Fruit fly (Drosophila melanogaster) whole organism, embryonic: Measurements from ENCODE around the gene Ir94h.
A peak's percentile ranks its signal among the peaks of the same experiment; 100 is the strongest.

ENCODE experiments used
- Antp ChIP-seq: fragments of 200-800 bp; sonication (Bioruptor generic); optimal IDR thresholded peaks from 3 replicates; lab custom pipeline; 2016; ENCODE audit warnings: missing biosample characterization, missing genetic modification characterization
- Atf6 ChIP-seq: fragments of 200-800 bp; sonication (Bioruptor generic); IDR thresholded peaks from 2 replicates; pipeline ENCODE4 v1.3.6; 2022; ENCODE audit warnings: missing biosample characterization, missing genetic modification characterization
- Blimp-1 ChIP-seq: fragments of 200-800 bp; sonication (Bioruptor generic); optimal IDR thresholded peaks from 3 replicates; lab custom pipeline; 2018; ENCODE audit warnings: missing biosample characterization, missing genetic modification characterization, mild to moderate bottlenecking, moderate library complexity, missing genetic modification reagents
- CG11247 ChIP-seq: fragments of 200-800 bp; sonication (Bioruptor generic); IDR thresholded peaks from 2 replicates; pipeline ENCODE4 v1.3.6; 2022; ENCODE audit warnings: missing biosample characterization, missing genetic modification characterization
- CG11456 ChIP-seq: fragments of 200-800 bp; sonication (Bioruptor generic); IDR thresholded peaks from 3 replicates; pipeline ENCODE4 v1.3.6; 2022; ENCODE audit warnings: missing biosample characterization, missing genetic modification characterization
- CG11560 ChIP-seq: fragments of 200-800 bp; sonication (Bioruptor generic); IDR thresholded peaks from 3 replicates; pipeline ENCODE4 v1.3.6; 2022; ENCODE audit warnings: missing biosample characterization, missing genetic modification characterization
- CG15011 ChIP-seq: fragments of 200-800 bp; sonication (Bioruptor generic); optimal IDR thresholded peaks from 3 replicates; lab custom pipeline; 2018; ENCODE audit warnings: missing biosample characterization, mild to moderate bottlenecking, missing genetic modification characterization
- CG15696 ChIP-seq: fragments of 200-800 bp; sonication (Bioruptor generic); optimal IDR thresholded peaks from 2 replicates; lab custom pipeline; 2019; ENCODE audit warnings: missing biosample characterization, mild to moderate bottlenecking, missing genetic modification characterization, moderate library complexity
- CG17328 ChIP-seq: fragments of 200-800 bp; sonication (Bioruptor generic); IDR thresholded peaks from 2 replicates; pipeline ENCODE4 v1.3.6; 2022; ENCODE audit warnings: missing biosample characterization, missing genetic modification characterization
- CG18764 ChIP-seq: fragments of 200-800 bp; sonication (Bioruptor generic); optimal IDR thresholded peaks from 3 replicates; lab custom pipeline; 2016; ENCODE audit warnings: missing biosample characterization, missing genetic modification characterization
- CG2120 ChIP-seq: fragments of 200-800 bp; sonication (Bioruptor generic); optimal IDR thresholded peaks from 3 replicates; lab custom pipeline; 2016; ENCODE audit warnings: missing biosample characterization, missing genetic modification characterization
- CG2199 ChIP-seq: fragments of 200-800 bp; sonication (Bioruptor generic); IDR thresholded peaks from 3 replicates; pipeline ENCODE4 v1.3.6; 2022; ENCODE audit warnings: missing biosample characterization, missing genetic modification characterization
- CG2889 ChIP-seq: fragments of 200-800 bp; sonication (Bioruptor generic); IDR thresholded peaks from 3 replicates; pipeline ENCODE4 v1.3.6; 2022; ENCODE audit warnings: missing biosample characterization, missing genetic modification characterization
- CG3163 ChIP-seq: fragments of 200-800 bp; sonication (Bioruptor generic); optimal IDR thresholded peaks from 3 replicates; lab custom pipeline; 2016; ENCODE audit warnings: missing biosample characterization, missing genetic modification characterization
- CG3407 ChIP-seq: fragments of 200-800 bp; sonication (Bioruptor generic); optimal IDR thresholded peaks from 2 replicates; lab custom pipeline; 2018; ENCODE audit warnings: missing biosample characterization, mild to moderate bottlenecking, missing genetic modification characterization
- CG34224 ChIP-seq: fragments of 200-800 bp; sonication (Bioruptor generic); IDR thresholded peaks from 3 replicates; pipeline ENCODE4 v1.3.6; 2022; ENCODE audit warnings: missing biosample characterization, missing genetic modification characterization; ENCODE audit not compliant: partially characterized antibody
- CG34422 ChIP-seq: fragments of 200-800 bp; sonication (Bioruptor generic); IDR thresholded peaks from 3 replicates; pipeline ENCODE4 v1.3.6; 2022; ENCODE audit warnings: missing biosample characterization, missing genetic modification characterization
- CG4360 ChIP-seq: fragments of 200-800 bp; sonication (Bioruptor generic); IDR thresholded peaks from 2 replicates; pipeline ENCODE4 v1.3.6; 2022; ENCODE audit warnings: missing biosample characterization, missing genetic modification characterization
- CG4424 ChIP-seq: fragments of 200-800 bp; sonication (Bioruptor generic); optimal IDR thresholded peaks from 3 replicates; lab custom pipeline; 2016; ENCODE audit warnings: missing biosample characterization, missing genetic modification characterization
- CG4730 ChIP-seq: fragments of 200-800 bp; sonication (Bioruptor generic); IDR thresholded peaks from 2 replicates; pipeline ENCODE4 v1.3.6; 2022; ENCODE audit warnings: missing biosample characterization, missing genetic modification characterization
- CG8089 ChIP-seq: fragments of 200-800 bp; sonication (Bioruptor generic); optimal IDR thresholded peaks from 3 replicates; lab custom pipeline; 2016; ENCODE audit warnings: missing biosample characterization, missing genetic modification characterization
- CG8281 ChIP-seq: fragments of 200-800 bp; sonication (Bioruptor generic); optimal IDR thresholded peaks from 2 replicates; lab custom pipeline; 2018; ENCODE audit warnings: missing biosample characterization, mild to moderate bottlenecking, missing genetic modification characterization, moderate library complexity
- CG8359 ChIP-seq: fragments of 200-800 bp; sonication (Bioruptor generic); optimal IDR thresholded peaks from 2 replicates; lab custom pipeline; 2017; ENCODE audit warnings: missing biosample characterization, mild to moderate bottlenecking, missing genetic modification characterization, borderline replicate concordance
- Deaf1 ChIP-seq: fragments of 200-800 bp; optimal IDR thresholded peaks from 3 replicates; lab custom pipeline; 2019; ENCODE audit warnings: missing biosample characterization, mild to moderate bottlenecking, missing genetic modification characterization, moderate library complexity
- ERR ChIP-seq: fragments of 200-800 bp; sonication (Bioruptor generic); optimal IDR thresholded peaks from 2 replicates; lab custom pipeline; 2016; ENCODE audit warnings: missing biosample characterization, missing genetic modification characterization
- Hmx ChIP-seq: fragments of 200-800 bp; sonication (Bioruptor generic); optimal IDR thresholded peaks from 2 replicates; lab custom pipeline; 2016; ENCODE audit warnings: missing biosample characterization, missing genetic modification characterization
- Lim3 ChIP-seq: fragments of 200-800 bp; sonication (Bioruptor generic); IDR thresholded peaks from 2 replicates; pipeline ENCODE4 v1.3.6; 2022; ENCODE audit warnings: missing biosample characterization, missing genetic modification characterization
- NC2β ChIP-seq: fragments of 200-800 bp; sonication (Bioruptor generic); optimal IDR thresholded peaks from 2 replicates; lab custom pipeline; 2016; ENCODE audit warnings: missing biosample characterization, missing genetic modification characterization
- Nf-YB ChIP-seq: fragments of 200-800 bp; sonication (Bioruptor generic); optimal IDR thresholded peaks from 3 replicates; lab custom pipeline; 2019; ENCODE audit warnings: missing biosample characterization, mild to moderate bottlenecking, missing genetic modification characterization, moderate library complexity
- Nf-YC ChIP-seq: fragments of 200-800 bp; optimal IDR thresholded peaks from 3 replicates; lab custom pipeline; 2019; ENCODE audit warnings: missing biosample characterization, mild to moderate bottlenecking, missing genetic modification characterization, moderate library complexity
- Ptx1 ChIP-seq: fragments of 200-800 bp; sonication (Bioruptor generic); IDR thresholded peaks from 2 replicates; pipeline ENCODE4 v1.3.6; 2022; ENCODE audit warnings: missing biosample characterization, missing genetic modification characterization
- Six4 ChIP-seq: fragments of 200-800 bp; sonication (Bioruptor generic); optimal IDR thresholded peaks from 2 replicates; lab custom pipeline; 2016; ENCODE audit warnings: missing biosample characterization, missing genetic modification characterization
- Sry-δ ChIP-seq: fragments of 200-800 bp; sonication (Bioruptor generic); optimal IDR thresholded peaks from 2 replicates; lab custom pipeline; 2016; ENCODE audit warnings: missing biosample characterization, missing genetic modification characterization
- Trl ChIP-seq, 3 experiments: fragments of >200 bp in 2 of 3; fragments of 200-800 bp in 1 of 3; sonication (Bioruptor generic) in 1 of 3; optimal IDR thresholded peaks; 2 replicates in 1 of 3; 3 replicates in 2 of 3; lab custom pipeline; 2016 to 2017; ENCODE audit warnings: missing biosample characterization in 1 of 3, missing genetic modification characterization in 1 of 3
- ase ChIP-seq: fragments of 200-800 bp; sonication (Bioruptor generic); IDR thresholded peaks from 3 replicates; pipeline ENCODE4 v1.3.6; 2022; ENCODE audit warnings: missing biosample characterization, missing genetic modification characterization
- chinmo ChIP-seq: fragments of 200-800 bp; sonication (Bioruptor generic); IDR thresholded peaks from 4 replicates; pipeline ENCODE4 v1.3.6; 2022; ENCODE audit warnings: missing biosample characterization, missing genetic modification characterization; ENCODE audit not compliant: partially characterized antibody
- grn ChIP-seq: fragments of 200-800 bp; sonication (Bioruptor generic); optimal IDR thresholded peaks from 3 replicates; lab custom pipeline; 2017; ENCODE audit warnings: missing biosample characterization, missing genetic modification characterization
- jing ChIP-seq: fragments of 200-800 bp; sonication (Bioruptor generic); optimal IDR thresholded peaks from 2 replicates; lab custom pipeline; 2018; ENCODE audit warnings: missing biosample characterization, mild to moderate bottlenecking, missing genetic modification characterization
- ken ChIP-seq: fragments of 200-800 bp; sonication (Bioruptor generic); IDR thresholded peaks from 3 replicates; pipeline ENCODE4 v1.3.6; 2022; ENCODE audit warnings: missing biosample characterization, missing genetic modification characterization
- nerfin-2 ChIP-seq: fragments of 200-800 bp; sonication (Bioruptor generic); IDR thresholded peaks from 2 replicates; pipeline ENCODE4 v1.3.6; 2022; ENCODE audit warnings: missing biosample characterization, missing genetic modification characterization; ENCODE audit not compliant: partially characterized antibody
- oc ChIP-seq: fragments of 200-800 bp; sonication (Bioruptor generic); optimal IDR thresholded peaks from 2 replicates; lab custom pipeline; 2018; ENCODE audit warnings: missing biosample characterization, mild to moderate bottlenecking, missing genetic modification characterization, moderate library complexity
- onecut ChIP-seq: fragments of 200-800 bp; sonication (Bioruptor generic); IDR thresholded peaks from 2 replicates; pipeline ENCODE4 v1.3.6; 2022; ENCODE audit warnings: missing biosample characterization, missing genetic modification characterization
- salm ChIP-seq: fragments of 200-800 bp; sonication (Bioruptor generic); optimal IDR thresholded peaks from 2 replicates; lab custom pipeline; 2018; ENCODE audit warnings: missing biosample characterization, mild to moderate bottlenecking, missing genetic modification characterization
- sc ChIP-seq, 3 experiments: fragments of >200 bp in 2 of 3; fragments of 200-800 bp in 1 of 3; sonication (Bioruptor generic) in 1 of 3; optimal IDR thresholded peaks; 2 replicates in 2 of 3; 3 replicates in 1 of 3; lab custom pipeline; 2017; ENCODE audit warnings: mild to moderate bottlenecking in 1 of 3, missing biosample characterization in 1 of 3, missing genetic modification characterization in 1 of 3, missing genetic modification reagents in 1 of 3
- so ChIP-seq: fragments of 200-800 bp; sonication (Bioruptor generic); IDR thresholded peaks from 3 replicates; pipeline ENCODE4 v1.3.6; 2022; ENCODE audit warnings: missing biosample characterization, missing genetic modification characterization
- tin ChIP-seq: fragments of 200-800 bp; sonication (Bioruptor generic); optimal IDR thresholded peaks from 3 replicates; lab custom pipeline; 2016; ENCODE audit warnings: missing biosample characterization, missing genetic modification characterization
- ttk ChIP-seq: fragments of 200-800 bp; sonication (Bioruptor generic); IDR thresholded peaks from 2 replicates; pipeline ENCODE4 v2.1.2; 2022; ENCODE audit warnings: missing biosample characterization, missing genetic modification characterization
- twi ChIP-seq: fragments of 200-800 bp; optimal IDR thresholded peaks from 2 replicates; lab custom pipeline; 2019; ENCODE audit warnings: missing biosample characterization, mild to moderate bottlenecking, missing genetic modification characterization, moderate library complexity
- vvl ChIP-seq: fragments of 200-800 bp; sonication (Bioruptor generic); IDR thresholded peaks from 2 replicates; pipeline ENCODE4 v1.3.6; 2022; ENCODE audit warnings: missing biosample characterization, missing genetic modification characterization

Ir94h gene

dm6 chr3R:23460667-23461066, 26.6 kb upstream of the Ir94h start (continued):
- TF ChIP-seq CG34422 (GFP tag; lab: Robert Waterston, UW), result no peak
- peak; percentile 57 for TF ChIP-seq salm (tag; lab: Kevin White, UChicago)
- TF ChIP-seq Hmx, result no peak
- TF ChIP-seq so (GFP tag; lab: Robert Waterston, UW), result no peak
- TF ChIP-seq jing (GFP tag; lab: Kevin White, UChicago), result no peak
- TF ChIP-seq ttk (GFP tag; lab: Robert Waterston, UW), result no peak
- no peak for TF ChIP-seq nerfin-2
- no peak for TF ChIP-seq CG8281 (tag; lab: Kevin White, UChicago)
- no peak for TF ChIP-seq Sry-δ (GFP tag; lab: Kevin White, UChicago)
- TF ChIP-seq CG15011 (GFP tag; lab: Kevin White, UChicago), result no peak
- no peak for TF ChIP-seq CG18764 (GFP tag; lab: Kevin White, UChicago)
- no peak for TF ChIP-seq twi (tag; lab: Kevin White, UChicago)
- no peak for TF ChIP-seq CG4730 (GFP tag; lab: Robert Waterston, UW)
- no peak for TF ChIP-seq CG11456 (GFP tag; lab: Robert Waterston, UW)
- TF ChIP-seq CG2120 (GFP tag; lab: Kevin White, UChicago), result no peak
- no peak for TF ChIP-seq CG8089
- TF ChIP-seq tin, result no peak
- TF ChIP-seq CG3407 (GFP tag; lab: Kevin White, UChicago), result no peak
- TF ChIP-seq CG11247, result no peak
- no peak for TF ChIP-seq CG17328
- TF ChIP-seq CG34224, result no peak
- no peak for TF ChIP-seq CG2889 (GFP tag; lab: Robert Waterston, UW)
- TF ChIP-seq onecut, result no peak
- no peak for TF ChIP-seq Six4 (GFP tag; lab: Kevin White, UChicago)
- TF ChIP-seq CG4424 (GFP tag; lab: Kevin White, UChicago), result no peak
- no peak for TF ChIP-seq CG15696 (tag; lab: Kevin White, UChicago)
- no peak for TF ChIP-seq Atf6
- no peak for TF ChIP-seq sc (optimal IDR thresholded peaks at IDR 0.05; lab: Kevin White, UChicago)
- TF ChIP-seq sc (GFP tag; optimal IDR thresholded peaks at IDR 0.05; lab: Kevin White, UChicago), result no peak
- TF ChIP-seq ase, result no peak
- no peak for TF ChIP-seq ERR (GFP tag; lab: Kevin White, UChicago)
- TF ChIP-seq NC2β (GFP tag; lab: Kevin White, UChicago), result no peak
- no peak for TF ChIP-seq CG2199 (GFP tag; lab: Robert Waterston, UW)

- TF ChIP-seq Deaf1 (peak; percentile 83), Lim3 (no peak), Ptx1 (no peak), CG8089 (no peak), Blimp-1 (GFP tag; lab: Kevin White, UChicago) (peak; percentile 20), grn (GFP tag; lab: Kevin White, UChicago) (peak; percentile 62), CG11560 (0 out of 3 replicates have a peak, but pooled peaks have one; percentile 34), Nf-YC (peak; percentile 92), Nf-YB (GFP tag; lab: Kevin White, UChicago) (peak; percentile 93), CG3163 (GFP tag; lab: Kevin White, UChicago) (peak; percentile 85), Antp (GFP tag; lab: Kevin White, UChicago) (no peak), CG4360 (peak; percentile 62), chinmo (GFP tag; lab: Robert Waterston, UW) (peak; percentile 91; the same call in 3 of the 4 replicates), oc (tag; lab: Kevin White, UChicago) (peak; percentile 49), vvl (GFP tag; lab: Robert Waterston, UW) (0 out of 2 replicates have a peak, but pooled peaks have one; percentile 34), CG15696 (tag; lab: Kevin White, UChicago) (no peak), CG8359 (GFP tag; lab: Kevin White, UChicago) (peak; percentile 99), Trl (optimal IDR thresholded peaks at IDR 0.05; lab: Kevin White, UChicago) (peak; percentile 40 to 56), Trl (GFP tag; optimal IDR thresholded peaks at IDR 0.05; lab: Kevin White, UChicago) (no peak), ken (GFP tag; lab: Robert Waterston, UW) (0 out of 3 replicates have a peak, but pooled peaks have one; percentile 27)
Measured at dm6 chr3R:23472011-23472958, 15.0 kb upstream of the Ir94h start, which contains the start of gene CG4374. CG4374 (minus strand) TSS chr3R:23472278.
